Worm (Caenorhabditis elegans) whole organism, L2 larva: ENCODE data around the gene Y53G8AR.9.

Source experiments
- R02D3.7 ChIP-seq: fragments of 150-350 bp; optimal IDR thresholded peaks from 2 replicates; lab custom pipeline; 2014; ENCODE audit warnings: missing biosample characterization, missing genetic modification characterization
- alr-1 ChIP-seq: fragments of 150-350 bp; optimal IDR thresholded peaks from 2 replicates; lab custom pipeline; 2014; ENCODE audit warnings: missing biosample characterization, missing genetic modification characterization
- ceh-82 ChIP-seq: fragments of 150-350 bp; optimal IDR thresholded peaks from 2 replicates; lab custom pipeline; 2014; ENCODE audit warnings: missing biosample characterization, missing genetic modification characterization
- egl-27 ChIP-seq: sonication (generic microtip); optimal IDR thresholded peaks from 3 replicates; lab custom pipeline; 2017; ENCODE audit warnings: missing biosample characterization, missing genetic modification reagents, missing genetic modification characterization
- lin-13 ChIP-seq: fragments of 150-350 bp; optimal IDR thresholded peaks from 2 replicates; lab custom pipeline; 2014; ENCODE audit warnings: missing biosample characterization, missing genetic modification reagents, missing genetic modification characterization
- lin-39 ChIP-seq: fragments of 150-350 bp; optimal IDR thresholded peaks from 2 replicates; lab custom pipeline; 2014; ENCODE audit warnings: missing biosample characterization, missing genetic modification reagents, missing genetic modification characterization
- lsy-2 ChIP-seq, 2 experiments: fragments of 150-350 bp in 1 of 2; sonication (generic microtip) in 1 of 2; optimal IDR thresholded peaks; 2 replicates each; lab custom pipeline; 2014 to 2017; ENCODE audit warnings: missing biosample characterization in 2 of 2, missing genetic modification characterization in 2 of 2
- nhr-12 ChIP-seq: fragments of 150-350 bp; optimal IDR thresholded peaks from 2 replicates; lab custom pipeline; 2014; ENCODE audit warnings: missing biosample characterization, missing genetic modification characterization
- nhr-237 ChIP-seq: fragments of 150-350 bp; optimal IDR thresholded peaks from 2 replicates; lab custom pipeline; 2014; ENCODE audit warnings: missing biosample characterization, missing genetic modification characterization
- nhr-6 ChIP-seq: fragments of 150-350 bp; optimal IDR thresholded peaks from 2 replicates; lab custom pipeline; 2014; ENCODE audit warnings: missing biosample characterization, missing genetic modification characterization
- sma-3 ChIP-seq: sonication (generic microtip); optimal IDR thresholded peaks from 2 replicates; lab custom pipeline; 2016; ENCODE audit warnings: missing genetic modification reagents, missing genetic modification characterization, missing compliant biosample characterization
- unc-55 ChIP-seq: fragments of 150-350 bp; sonication (generic microtip); optimal IDR thresholded peaks from 3 replicates; lab custom pipeline; 2014; ENCODE audit warnings: missing biosample characterization, missing genetic modification reagents, missing genetic modification characterization
- unc-62 ChIP-seq: fragments of 150-350 bp; optimal IDR thresholded peaks from 2 replicates; lab custom pipeline; 2014; ENCODE audit warnings: missing biosample characterization, missing genetic modification reagents, missing genetic modification characterization
- ztf-1 ChIP-seq: fragments of 200-800 bp; sonication (Bioruptor generic); conservative IDR thresholded peaks from 2 replicates; pipeline ENCODE4 v1.3.6; 2022; ENCODE audit warnings: missing genetic modification characterization, missing compliant biosample characterization

- TF ChIP-seq egl-27 (tag; lab: Kevin White, UChicago) (no peak), lin-39 (tag; lab: Kevin White, UChicago) (no peak), lsy-2 (tag; optimal IDR thresholded peaks at IDR 0.05; lab: Kevin White, UChicago) (no peak), unc-62 (GFP tag; lab: Kevin White, UChicago) (no peak), ceh-82 (no peak), nhr-6 (no peak), ztf-1 (no peak), lin-13 (GFP tag; lab: Kevin White, UChicago) (no peak), R02D3.7 (no peak), alr-1 (tag; lab: Kevin White, UChicago) (no peak), nhr-12 (tag; lab: Kevin White, UChicago) (no peak), nhr-237 (tag; lab: Kevin White, UChicago) (no peak), unc-55 (GFP tag; lab: Kevin White, UChicago) (no peak), sma-3 (no peak)
Measured at ce11 chrIII:3321145-3321544, at the start of gene Y53G8AR.9.
